Worm (Caenorhabditis elegans) whole organism, young adult: ENCODE data around the gene aptf-4.

ENCODE experiments used
- B0019.2 ChIP-seq: fragments of 200-800 bp; sonication (Bioruptor generic); conservative IDR thresholded peaks from 2 replicates; pipeline ENCODE4 v1.3.6; 2022; ENCODE audit warnings: missing genetic modification reagents, missing genetic modification characterization, missing compliant biosample characterization
- B0261.1 ChIP-seq: sonication (generic microtip); optimal IDR thresholded peaks from 2 replicates; lab custom pipeline; 2016; ENCODE audit warnings: mild to moderate bottlenecking, missing genetic modification characterization, moderate library complexity, missing compliant biosample characterization
- B0336.3 ChIP-seq: fragments of 200-800 bp; sonication (Bioruptor generic); IDR thresholded peaks from 2 replicates; pipeline ENCODE4 v1.3.6; 2022; ENCODE audit warnings: missing genetic modification characterization, missing compliant biosample characterization
- C17E4.6 ChIP-seq: fragments of 200-800 bp; sonication (Bioruptor generic); IDR thresholded peaks from 2 replicates; pipeline ENCODE4 v1.3.6; 2022; ENCODE audit warnings: missing genetic modification reagents, missing genetic modification characterization, missing compliant biosample characterization
- F33H1.4 ChIP-seq: fragments of 200-800 bp; sonication (Bioruptor generic); IDR thresholded peaks from 2 replicates; pipeline ENCODE4 v1.3.6; 2022; ENCODE audit warnings: missing genetic modification reagents, missing genetic modification characterization, missing compliant biosample characterization
- F39B2.1 ChIP-seq: fragments of 200-800 bp; sonication (Bioruptor generic); IDR thresholded peaks from 2 replicates; pipeline ENCODE4 v1.3.6; 2022; ENCODE audit warnings: missing genetic modification reagents, missing genetic modification characterization, missing compliant biosample characterization
- F55B11.4 ChIP-seq: sonication (generic microtip); optimal IDR thresholded peaks from 2 replicates; lab custom pipeline; 2016; ENCODE audit warnings: missing compliant biosample characterization, missing genetic modification characterization, borderline replicate concordance; ENCODE audit not compliant: insufficient read depth
- F57C9.4 ChIP-seq: sonication (generic microtip); optimal IDR thresholded peaks from 2 replicates; lab custom pipeline; 2017; ENCODE audit warnings: mild to moderate bottlenecking, missing genetic modification characterization, missing compliant biosample characterization
- K11D2.4 ChIP-seq: fragments of 200-800 bp; sonication (Bioruptor generic); IDR thresholded peaks from 2 replicates; pipeline ENCODE4 v1.3.6; 2022; ENCODE audit warnings: missing genetic modification reagents, missing genetic modification characterization, missing compliant biosample characterization
- Y53F4B.3 ChIP-seq: fragments of 200-800 bp; sonication (Bioruptor generic); IDR thresholded peaks from 2 replicates; pipeline ENCODE4 v1.3.6; 2022; ENCODE audit warnings: missing genetic modification reagents, missing genetic modification characterization, missing compliant biosample characterization
- Y53G8AR.9 ChIP-seq: fragments of 200-800 bp; sonication (Bioruptor generic); conservative IDR thresholded peaks from 2 replicates; pipeline ENCODE4 v1.3.6; 2022; ENCODE audit warnings: missing genetic modification reagents, missing genetic modification characterization, missing compliant biosample characterization
- Y67H2A.10 ChIP-seq: fragments of 200-800 bp; sonication (Bioruptor generic); conservative IDR thresholded peaks from 2 replicates; pipeline ENCODE4 v1.3.6; 2022; ENCODE audit warnings: missing genetic modification reagents, missing genetic modification characterization, missing compliant biosample characterization
- Y95B8A.8 ChIP-seq: fragments of 200-800 bp; sonication (Bioruptor generic); IDR thresholded peaks from 2 replicates; pipeline ENCODE4 v1.3.6; 2022; ENCODE audit warnings: missing genetic modification reagents, missing genetic modification characterization, missing compliant biosample characterization
- aptf-3 ChIP-seq: fragments of 200-800 bp; sonication (Bioruptor generic); IDR thresholded peaks from 2 replicates; pipeline ENCODE4 v1.3.6; 2022; ENCODE audit warnings: missing genetic modification characterization, missing compliant biosample characterization
- athp-1 ChIP-seq: sonication (generic microtip); optimal IDR thresholded peaks from 2 replicates; lab custom pipeline; 2017; ENCODE audit warnings: mild to moderate bottlenecking, missing genetic modification characterization, missing compliant biosample characterization
- attf-6 ChIP-seq: fragments of 200-800 bp; sonication (Bioruptor generic); IDR thresholded peaks from 2 replicates; pipeline ENCODE4 v1.3.6; 2022; ENCODE audit warnings: missing genetic modification reagents, missing genetic modification characterization, missing compliant biosample characterization
- bed-1 ChIP-seq: fragments of 200-800 bp; sonication (Bioruptor generic); IDR thresholded peaks from 2 replicates; pipeline ENCODE4 v1.3.6; 2022; ENCODE audit warnings: missing genetic modification reagents, missing genetic modification characterization, missing compliant biosample characterization
- ceh-100 ChIP-seq: fragments of 200-800 bp; sonication (Bioruptor generic); IDR thresholded peaks from 2 replicates; pipeline ENCODE4 v1.3.6; 2022; ENCODE audit warnings: missing genetic modification reagents, missing genetic modification characterization, missing compliant biosample characterization
- ceh-27 ChIP-seq: fragments of 200-800 bp; sonication (Bioruptor generic); optimal IDR thresholded peaks from 2 replicates; lab custom pipeline; 2018; ENCODE audit warnings: mild to moderate bottlenecking, missing genetic modification characterization, moderate library complexity, missing compliant biosample characterization
- ceh-79 ChIP-seq: sonication (generic microtip); optimal IDR thresholded peaks from 2 replicates; lab custom pipeline; 2017; ENCODE audit warnings: mild to moderate bottlenecking, missing genetic modification characterization, missing compliant biosample characterization
- ceh-91 ChIP-seq: fragments of 200-800 bp; sonication (Bioruptor generic); IDR thresholded peaks from 2 replicates; pipeline ENCODE4 v1.3.6; 2022; ENCODE audit warnings: missing genetic modification reagents, missing genetic modification characterization, missing compliant biosample characterization
- dox-1 ChIP-seq: fragments of 200-800 bp; sonication (Bioruptor generic); IDR thresholded peaks from 2 replicates; pipeline ENCODE4 v1.3.6; 2022; ENCODE audit warnings: missing genetic modification reagents, missing genetic modification characterization, missing compliant biosample characterization
- dpff-1 ChIP-seq: sonication (generic microtip); optimal IDR thresholded peaks from 2 replicates; lab custom pipeline; 2017; ENCODE audit warnings: mild to moderate bottlenecking, missing genetic modification characterization, missing compliant biosample characterization
- ekl-4 ChIP-seq: fragments of 200-800 bp; sonication (Bioruptor generic); IDR thresholded peaks from 2 replicates; pipeline ENCODE4 v1.3.6; 2022; ENCODE audit warnings: missing genetic modification reagents, missing genetic modification characterization, missing compliant biosample characterization
- gei-17 ChIP-seq: fragments of 200-800 bp; sonication (Bioruptor generic); optimal IDR thresholded peaks from 2 replicates; lab custom pipeline; 2018; ENCODE audit warnings: mild to moderate bottlenecking, missing genetic modification characterization, missing compliant biosample characterization
- him-1 ChIP-seq: sonication (generic microtip); optimal IDR thresholded peaks from 2 replicates; lab custom pipeline; 2016; ENCODE audit warnings: missing genotype, missing genetic modification reagents, missing genetic modification characterization, missing compliant biosample characterization
- hlh-12 ChIP-seq: sonication (generic microtip); optimal IDR thresholded peaks from 2 replicates; lab custom pipeline; 2016; ENCODE audit warnings: missing genetic modification characterization, missing compliant biosample characterization
- lin-54 ChIP-seq: fragments of 200-800 bp; sonication (Bioruptor generic); optimal IDR thresholded peaks from 2 replicates; lab custom pipeline; 2018; ENCODE audit warnings: mild to moderate bottlenecking, missing genetic modification characterization, missing compliant biosample characterization
- lir-1 ChIP-seq: fragments of 200-800 bp; sonication (Bioruptor generic); conservative IDR thresholded peaks from 2 replicates; pipeline ENCODE4 v1.3.6; 2022; ENCODE audit warnings: missing genetic modification reagents, missing genetic modification characterization, missing compliant biosample characterization
- lsl-1 ChIP-seq: fragments of 200-800 bp; sonication (Bioruptor generic); optimal IDR thresholded peaks from 2 replicates; lab custom pipeline; 2018; ENCODE audit warnings: mild to moderate bottlenecking, missing genetic modification characterization, moderate library complexity, missing compliant biosample characterization
- madf-10 ChIP-seq: sonication (generic microtip); optimal IDR thresholded peaks from 2 replicates; lab custom pipeline; 2016; ENCODE audit warnings: mild to moderate bottlenecking, missing genetic modification characterization, missing compliant biosample characterization
- madf-3 ChIP-seq: fragments of 200-800 bp; sonication (Bioruptor generic); IDR thresholded peaks from 2 replicates; pipeline ENCODE4 v1.3.6; 2022; ENCODE audit warnings: missing genetic modification reagents, missing genetic modification characterization, missing compliant biosample characterization
- madf-6 ChIP-seq: fragments of 200-800 bp; sonication (Bioruptor generic); IDR thresholded peaks from 2 replicates; pipeline ENCODE4 v1.3.6; 2022; ENCODE audit warnings: missing genetic modification reagents, missing genetic modification characterization, missing compliant biosample characterization
- madf-8 ChIP-seq: fragments of 200-800 bp; sonication (Bioruptor generic); conservative IDR thresholded peaks from 2 replicates; pipeline ENCODE4 v1.3.6; 2022; ENCODE audit warnings: missing genetic modification reagents, missing genetic modification characterization, missing compliant biosample characterization
- mxl-1 ChIP-seq: sonication (generic microtip); optimal IDR thresholded peaks from 2 replicates; lab custom pipeline; 2016; ENCODE audit warnings: missing genetic modification characterization, missing compliant biosample characterization
- nhr-80 ChIP-seq: sonication (generic microtip); optimal IDR thresholded peaks from 2 replicates; lab custom pipeline; 2016; ENCODE audit warnings: missing genetic modification characterization, missing compliant biosample characterization
- sea-2 ChIP-seq: fragments of 200-800 bp; sonication (Bioruptor generic); IDR thresholded peaks from 2 replicates; pipeline ENCODE4 v1.3.6; 2022; ENCODE audit warnings: missing genetic modification characterization, missing compliant biosample characterization
- snpc-1.1 ChIP-seq: sonication (generic microtip); optimal IDR thresholded peaks from 2 replicates; lab custom pipeline; 2017; ENCODE audit warnings: missing genetic modification characterization, mild to moderate bottlenecking, missing compliant biosample characterization, antibody characterized with exemption, moderate library complexity, missing genotype, missing genetic modification reagents; ENCODE audit not compliant: insufficient read depth
- snpc-4 ChIP-seq, 5 experiments: fragments of 150-350 bp in 1 of 5; sonication (generic microtip) in 4 of 5; optimal IDR thresholded peaks; 2 replicates each; lab custom pipeline; 2014 to 2018; ENCODE audit warnings: missing genetic modification characterization in 5 of 5, missing biosample characterization in 3 of 5, antibody characterized with exemption in 2 of 5, mild to moderate bottlenecking in 2 of 5, missing compliant biosample characterization in 2 of 5, missing genotype in 2 of 5, moderate library complexity in 2 of 5, missing genetic modification reagents in 1 of 5
- ztf-28 ChIP-seq: fragments of 200-800 bp; sonication (Bioruptor generic); IDR thresholded peaks from 2 replicates; pipeline ENCODE4 v1.3.6; 2022; ENCODE audit warnings: missing genetic modification reagents, missing genetic modification characterization, missing compliant biosample characterization

aptf-4 gene

DNA sequence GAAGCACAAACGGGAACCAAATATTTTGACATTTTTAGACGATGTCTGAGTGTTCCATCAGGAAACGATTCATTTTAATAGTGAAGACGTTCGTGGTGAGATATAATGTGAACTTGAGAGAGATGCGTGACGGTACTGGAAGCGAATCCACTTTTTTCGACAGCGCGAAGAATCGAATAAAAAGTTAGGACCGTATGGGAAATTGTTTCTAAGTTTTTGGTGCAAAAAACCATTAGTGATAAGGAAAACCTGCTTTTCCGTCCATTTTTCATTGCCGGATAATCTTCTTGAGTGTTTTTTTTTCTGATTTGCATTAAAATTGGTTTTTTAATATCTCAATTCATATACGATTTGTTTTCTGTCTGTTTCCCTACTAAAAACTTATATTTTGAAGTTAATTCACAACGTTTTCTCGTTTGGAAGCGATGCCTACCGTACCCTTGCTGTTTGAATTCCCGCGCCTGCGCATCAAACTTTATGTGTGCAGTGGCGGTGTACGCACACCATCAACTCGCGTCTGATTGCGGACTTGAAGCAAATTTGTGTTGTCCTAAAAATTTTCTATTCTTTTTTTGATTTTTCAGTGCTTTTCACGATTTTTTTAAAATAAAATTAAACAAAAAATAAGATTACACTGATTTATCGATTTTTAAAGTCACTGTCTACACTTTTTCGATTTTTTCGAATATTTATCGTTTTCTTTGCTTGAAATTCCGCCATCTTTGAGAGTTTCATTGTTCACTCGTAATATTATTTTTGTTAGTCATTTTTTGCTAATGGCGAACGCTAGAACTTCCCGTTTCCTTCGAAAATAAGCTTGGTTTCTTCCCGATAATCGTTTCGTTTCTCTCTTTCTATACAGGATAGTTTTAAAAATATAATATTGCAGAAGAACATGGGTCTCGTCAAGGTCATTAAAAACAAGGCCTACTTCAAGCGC lies 21.5 kb upstream of the aptf-4 start, which contains the start of the genes col-38 and rpl-5 (continued):
- no peak for TF ChIP-seq bed-1 (GFP tag; lab: Robert Waterston, UW)
- peak; percentile 52 for TF ChIP-seq nhr-80 (tag; lab: Kevin White, UChicago)
- TF ChIP-seq Y67H2A.10 (GFP tag; lab: Robert Waterston, UW) = no peak
- TF ChIP-seq Y95B8A.8 (GFP tag; lab: Robert Waterston, UW) = 0 out of 2 replicates have a peak, but pooled peaks have one; percentile 64
- TF ChIP-seq lsl-1 (GFP tag; lab: Kevin White, UChicago) = peak; percentile 86
- TF ChIP-seq K11D2.4 (GFP tag; lab: Robert Waterston, UW) = no peak
- peak; percentile 25 for TF ChIP-seq him-1
- no peak for TF ChIP-seq F57C9.4 (tag; lab: Kevin White, UChicago)
- 0 out of 2 replicates have a peak, but pooled peaks have one; percentile 27 for TF ChIP-seq B0019.2 (GFP tag; lab: Robert Waterston, UW)
- TF ChIP-seq madf-10 (tag; lab: Kevin White, UChicago) = peak; percentile 30
- peak; percentile 56 for TF ChIP-seq athp-1 (tag; lab: Kevin White, UChicago)
- 0 out of 2 replicates have a peak, but pooled peaks have one; percentile 36 for TF ChIP-seq ztf-28 (GFP tag; lab: Robert Waterston, UW)
- no peak for TF ChIP-seq sea-2
- no peak for TF ChIP-seq lir-1 (GFP tag; lab: Robert Waterston, UW)
- TF ChIP-seq madf-8 (GFP tag; lab: Robert Waterston, UW) = peak; percentile 65
- peak; percentile 37 for TF ChIP-seq snpc-4 (GFP tag; optimal IDR thresholded peaks at IDR 0.05; lab: Kevin White, UChicago)
- peak; percentile 36 to 75 (median 56) for TF ChIP-seq snpc-4 (tag; optimal IDR thresholded peaks at IDR 0.05; lab: Kevin White, UChicago)
- TF ChIP-seq lin-54 = peak; percentile 98

DNA sequence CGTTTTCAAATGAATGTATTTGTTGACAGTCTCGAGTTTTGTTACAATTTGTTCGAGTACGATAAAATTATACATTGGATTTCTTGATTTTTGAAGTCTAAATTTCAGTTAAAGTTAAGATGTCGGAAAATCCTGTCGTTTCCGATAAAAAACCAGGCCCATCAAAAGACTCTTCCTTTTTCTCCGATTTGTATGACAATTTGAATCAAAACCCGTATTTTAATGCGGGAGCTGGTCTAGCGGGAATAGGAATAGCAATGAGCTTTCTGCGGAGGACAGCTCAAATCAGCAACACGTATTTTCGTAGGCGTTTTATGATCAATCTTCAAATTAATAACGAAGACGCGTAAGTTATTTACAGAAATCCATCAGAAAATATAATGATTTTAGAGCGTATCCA lies 19.8 kb upstream of the aptf-4 start, which contains the start of gene bcs-1:
bcs-1 (plus strand) TSS at position 109 of the 400 bp plus-strand sequence.
- TF ChIP-seq aptf-3 (GFP tag; lab: Robert Waterston, UW) = no peak
- no peak for TF ChIP-seq Y95B8A.8 (GFP tag; lab: Robert Waterston, UW)
- TF ChIP-seq B0336.3 (GFP tag; lab: Robert Waterston, UW) = peak; percentile 52; the same call in 1 of the 2 replicates
- peak; percentile 28 for TF ChIP-seq snpc-4 (GFP tag; optimal IDR thresholded peaks at IDR 0.05; lab: Kevin White, UChicago)
- TF ChIP-seq snpc-4 (tag; optimal IDR thresholded peaks at IDR 0.05; lab: Kevin White, UChicago) = no peak
- TF ChIP-seq hlh-12 (tag; lab: Kevin White, UChicago) = no peak
- no peak for TF ChIP-seq F55B11.4 (tag; lab: Kevin White, UChicago)
- no peak for TF ChIP-seq ceh-27 (GFP tag; lab: Kevin White, UChicago)
- 0 out of 2 replicates have a peak, but pooled peaks have one; percentile 44 for TF ChIP-seq F39B2.1
- no peak for TF ChIP-seq dox-1 (GFP tag; lab: Robert Waterston, UW)
- 0 out of 2 replicates have a peak, but pooled peaks have one; percentile 8 for TF ChIP-seq ceh-100 (GFP tag; lab: Robert Waterston, UW)
- no peak for TF ChIP-seq gei-17 (GFP tag; lab: Kevin White, UChicago)
- peak; percentile 10 for TF ChIP-seq lin-54
- no peak for TF ChIP-seq Y53F4B.3 (GFP tag; lab: Robert Waterston, UW)
- peak; percentile 36 for TF ChIP-seq snpc-1.1 (tag; lab: Kevin White, UChicago)
- 0 out of 2 replicates have a peak, but pooled peaks have one; percentile 10 for TF ChIP-seq ceh-91 (GFP tag; lab: Robert Waterston, UW)
- peak; percentile 61; the same call in 1 of the 2 replicates for TF ChIP-seq Y53G8AR.9 (GFP tag; lab: Robert Waterston, UW)
- TF ChIP-seq C17E4.6 (GFP tag; lab: Robert Waterston, UW) = 0 out of 2 replicates have a peak, but pooled peaks have one; percentile 14
- peak; percentile 70; the same call in 1 of the 2 replicates for TF ChIP-seq madf-6
- no peak for TF ChIP-seq dpff-1 (tag; lab: Kevin White, UChicago)
- TF ChIP-seq madf-3 (GFP tag; lab: Robert Waterston, UW) = 0 out of 2 replicates have a peak, but pooled peaks have one; percentile 67
- TF ChIP-seq mxl-1 (tag; lab: Kevin White, UChicago) = no peak
- TF ChIP-seq attf-6 = peak; percentile 42
- TF ChIP-seq B0261.1 (tag; lab: Kevin White, UChicago) = no peak
- TF ChIP-seq F33H1.4 (GFP tag; lab: Robert Waterston, UW) = peak; percentile 19
- TF ChIP-seq lsl-1 (GFP tag; lab: Kevin White, UChicago) = peak; percentile 26
- TF ChIP-seq ekl-4 (GFP tag; lab: Robert Waterston, UW) = 0 out of 2 replicates have a peak, but pooled peaks have one; percentile 20
- no peak for TF ChIP-seq ceh-79 (tag; lab: Kevin White, UChicago)
